Worm (Caenorhabditis elegans): ENCODE data around the gene C36C9.5.

The C36C9.5 gene

DNA sequence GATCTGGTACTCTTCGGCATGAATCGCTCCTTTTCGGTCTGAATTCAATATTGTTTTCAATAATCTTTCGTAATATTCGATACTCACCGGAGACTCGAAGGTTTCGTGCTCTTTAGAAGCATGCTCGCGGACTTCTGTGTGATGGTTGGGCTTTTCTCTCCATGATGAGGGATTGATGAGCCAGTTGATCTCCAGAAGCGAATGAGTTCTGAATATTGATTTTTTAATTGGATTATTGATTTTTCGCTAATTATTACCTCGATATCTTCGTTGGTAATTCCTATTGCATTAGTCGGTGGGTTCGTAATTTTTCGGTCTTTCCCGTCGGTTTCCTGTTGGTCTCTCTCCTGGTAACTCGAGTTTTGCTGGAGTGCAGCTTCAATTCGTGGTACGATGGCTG, 36.7 kb downstream of the C36C9.5 start:
- TF ChIP-seq skn-1 (tag; optimal IDR thresholded peaks at IDR 0.05) (no peak), lin-39 (tag; optimal IDR thresholded peaks at IDR 0.05) (no peak), fos-1 (tag; optimal IDR thresholded peaks at IDR 0.05) (no peak), crh-2 (tag; optimal IDR thresholded peaks at IDR 0.05) (no peak), ZK546.5 (tag; optimal IDR thresholded peaks at IDR 0.05) (no peak), elt-3 (tag; optimal IDR thresholded peaks at IDR 0.05) (no peak), sma-3 (GFP tag; optimal IDR thresholded peaks at IDR 0.05) (no peak), C34F6.9 (tag; optimal IDR thresholded peaks at IDR 0.05) (no peak), nhr-77 (tag; optimal IDR thresholded peaks at IDR 0.05) (no peak), alr-1 (tag; optimal IDR thresholded peaks at IDR 0.05) (no peak), unc-55 (GFP tag; optimal IDR thresholded peaks at IDR 0.05) (no peak), F13H6.1 (tag; optimal IDR thresholded peaks at IDR 0.05) (no peak), nhr-11 (tag; optimal IDR thresholded peaks at IDR 0.05) (no peak), zag-1 (tag; optimal IDR thresholded peaks at IDR 0.05) (no peak), dmd-4 (tag; optimal IDR thresholded peaks at IDR 0.05) (no peak), blmp-1 (tag; optimal IDR thresholded peaks at IDR 0.05; ENCODE audit: insufficient read depth) (no peak), mbf-1 (tag; optimal IDR thresholded peaks at IDR 0.05) (no peak)

DNA sequence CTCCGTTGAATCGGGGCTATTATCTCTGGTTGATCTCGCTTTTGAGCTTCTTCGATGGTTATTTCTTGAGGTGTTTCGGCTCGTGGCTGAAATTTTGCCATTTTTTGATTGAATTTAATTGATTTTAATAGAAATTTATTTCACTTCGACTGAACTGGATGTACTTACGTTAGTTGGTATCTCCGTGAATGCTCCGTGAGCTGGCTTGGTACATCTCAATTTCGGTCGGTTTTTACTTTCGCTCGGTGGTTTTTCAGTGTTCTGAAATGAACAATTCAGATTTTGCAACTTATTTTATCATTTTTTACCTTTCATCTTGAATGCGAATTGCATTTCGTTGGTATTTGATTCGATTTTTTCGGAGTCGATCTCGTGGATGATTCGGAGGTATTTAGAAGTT, 38.8 kb downstream of the C36C9.5 start, which contains the start of gene R09H3.2:
Gene R09H3.2, minus strand, starts transcription at position 101 of the 400 bp plus-strand sequence.
- TF ChIP-seq lin-13 (GFP tag; optimal IDR thresholded peaks at IDR 0.05) (no peak), nhr-237 (tag; optimal IDR thresholded peaks at IDR 0.05) (no peak), F13H6.1 (tag; optimal IDR thresholded peaks at IDR 0.05) (no peak), gmeb-1 (tag; optimal IDR thresholded peaks at IDR 0.05) (no peak), elt-3 (tag; optimal IDR thresholded peaks at IDR 0.05) (no peak), nhr-77 (tag; optimal IDR thresholded peaks at IDR 0.05) (no peak), nhr-11 (tag; optimal IDR thresholded peaks at IDR 0.05) (no peak), mdl-1 (tag; optimal IDR thresholded peaks at IDR 0.05) (no peak), ztf-4 (tag; optimal IDR thresholded peaks at IDR 0.05) (no peak), ceh-16 (tag; optimal IDR thresholded peaks at IDR 0.05) (no peak), nhr-23 (tag; optimal IDR thresholded peaks at IDR 0.05) (no peak), zag-1 (tag; optimal IDR thresholded peaks at IDR 0.05) (no peak), sma-9 (GFP tag; optimal IDR thresholded peaks at IDR 0.05) (no peak), sma-9 (tag; optimal IDR thresholded peaks at IDR 0.05) (no peak), lin-39 (tag; optimal IDR thresholded peaks at IDR 0.05) (no peak), blmp-1 (tag; optimal IDR thresholded peaks at IDR 0.05; ENCODE audit: insufficient read depth) (no peak), unc-55 (GFP tag; optimal IDR thresholded peaks at IDR 0.05) (no peak), alr-1 (tag; optimal IDR thresholded peaks at IDR 0.05) (no peak), ama-1 (optimal IDR thresholded peaks at IDR 0.05) (no peak)

DNA sequence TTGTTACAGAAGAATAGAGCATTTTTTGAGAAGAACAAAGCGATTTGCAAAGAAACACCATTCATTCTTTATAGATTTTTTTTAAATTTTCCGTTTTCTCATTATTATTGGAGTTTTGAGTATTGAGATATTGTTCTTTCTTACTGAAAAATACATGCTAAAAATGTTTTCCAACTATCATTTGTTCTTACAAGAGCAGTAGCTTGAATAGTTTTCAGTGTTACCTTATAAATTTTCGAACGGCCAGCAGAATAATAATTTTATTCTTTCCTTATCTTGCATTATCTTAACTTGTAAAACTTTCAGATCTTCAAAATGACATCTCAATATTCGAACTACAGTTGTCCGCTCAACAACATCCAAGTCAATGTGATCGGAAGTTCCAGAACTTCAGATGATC, 48.5 kb downstream of the C36C9.5 start, which contains the start of gene tbx-32:
Gene tbx-32, plus strand, starts transcription at position 301 of the 400 bp plus-strand sequence.
- TF ChIP-seq lin-11 (tag; optimal IDR thresholded peaks at IDR 0.05) (no peak), snpc-4 (tag; optimal IDR thresholded peaks at IDR 0.05) (no peak), nhr-21 (tag; optimal IDR thresholded peaks at IDR 0.05) (no peak), mdl-1 (tag; optimal IDR thresholded peaks at IDR 0.05) (no peak), ztf-4 (tag; optimal IDR thresholded peaks at IDR 0.05) (no peak), alr-1 (tag; optimal IDR thresholded peaks at IDR 0.05) (no peak), mab-5 (tag; optimal IDR thresholded peaks at IDR 0.05) (no peak), ama-1 (optimal IDR thresholded peaks at IDR 0.05) (no peak), nhr-6 (tag; optimal IDR thresholded peaks at IDR 0.05) (no peak), crh-2 (tag; optimal IDR thresholded peaks at IDR 0.05) (no peak), ztf-11 (tag; optimal IDR thresholded peaks at IDR 0.05) (no peak), fos-1 (tag; optimal IDR thresholded peaks at IDR 0.05) (no peak), elt-3 (tag; optimal IDR thresholded peaks at IDR 0.05) (no peak), sem-4 (tag; optimal IDR thresholded peaks at IDR 0.05) (no peak), ztf-1 (GFP tag; conservative IDR thresholded peaks at IDR 0.05) (no peak), zag-1 (tag; optimal IDR thresholded peaks at IDR 0.05) (no peak), R02D3.7 (tag; optimal IDR thresholded peaks at IDR 0.05) (no peak), sma-9 (GFP tag; optimal IDR thresholded peaks at IDR 0.05) (no peak), sma-9 (tag; optimal IDR thresholded peaks at IDR 0.05) (no peak)

DNA sequence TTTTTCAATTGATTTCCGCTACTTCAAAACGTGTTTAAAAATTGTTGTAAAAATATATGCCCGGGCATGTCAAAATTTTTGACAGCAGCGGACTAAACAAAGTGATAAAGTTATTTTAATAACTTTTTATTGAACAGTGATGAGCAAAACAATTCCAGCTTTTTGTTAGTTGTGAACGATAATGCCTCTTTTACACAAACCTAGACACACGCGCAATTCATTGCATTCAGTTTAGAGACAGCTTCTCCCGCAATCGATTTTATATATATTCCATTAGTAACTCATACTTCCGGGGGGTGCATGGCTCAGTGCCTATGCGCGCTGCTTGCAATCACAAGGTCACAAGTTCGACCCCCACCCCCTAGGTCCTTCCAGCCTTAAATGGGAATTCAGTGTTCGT, 49.6 kb downstream of the C36C9.5 start, which contains the start of gene ZK380.6:
Gene ZK380.6, plus strand, starts transcription at position 301 of the 400 bp plus-strand sequence.
- TF ChIP-seq crh-2 (tag; optimal IDR thresholded peaks at IDR 0.05) (no peak), lin-39 (tag; optimal IDR thresholded peaks at IDR 0.05) (no peak), dmd-4 (tag; optimal IDR thresholded peaks at IDR 0.05) (no peak), peb-1 (tag; optimal IDR thresholded peaks at IDR 0.05) (no peak), C34F6.9 (tag; optimal IDR thresholded peaks at IDR 0.05) (no peak), F13H6.1 (tag; optimal IDR thresholded peaks at IDR 0.05) (no peak), ztf-1 (GFP tag; conservative IDR thresholded peaks at IDR 0.05) (no peak), nhr-6 (tag; optimal IDR thresholded peaks at IDR 0.05) (no peak), mdl-1 (tag; optimal IDR thresholded peaks at IDR 0.05) (no peak), nhr-23 (tag; optimal IDR thresholded peaks at IDR 0.05) (no peak)
